Worm (Caenorhabditis elegans) whole organism, midembryonic: ENCODE measurements around the gene F59B1.6.

Experiments
- T22C8.4 ChIP-seq: fragments of 200-800 bp; sonication (Bioruptor generic); IDR thresholded peaks from 2 replicates; pipeline ENCODE4 v1.3.6; 2022; ENCODE audit warnings: missing genetic modification characterization, missing compliant biosample characterization
- flt-1 ChIP-seq: fragments of 200-800 bp; sonication (Bioruptor generic); IDR thresholded peaks from 2 replicates; pipeline ENCODE4 v1.3.6; 2022; ENCODE audit warnings: missing genetic modification characterization, missing compliant biosample characterization
- klf-2 ChIP-seq: fragments of 200-800 bp; sonication (Bioruptor generic); conservative IDR thresholded peaks from 2 replicates; pipeline ENCODE4 v1.3.6; 2022; ENCODE audit warnings: missing genetic modification reagents, missing genetic modification characterization, missing compliant biosample characterization
- ref-1 ChIP-seq: fragments of 200-800 bp; sonication (Bioruptor generic); conservative IDR thresholded peaks from 2 replicates; pipeline ENCODE4 v1.3.6; 2022; ENCODE audit warnings: missing genetic modification reagents, missing genetic modification characterization, missing compliant biosample characterization
- ztf-23 ChIP-seq: fragments of 200-800 bp; sonication (Bioruptor generic); IDR thresholded peaks from 2 replicates; pipeline ENCODE4 v1.3.6; 2022; ENCODE audit warnings: missing genetic modification reagents, missing genetic modification characterization, missing compliant biosample characterization
- ztf-29 ChIP-seq: fragments of 200-800 bp; sonication (Bioruptor generic); IDR thresholded peaks from 2 replicates; pipeline ENCODE4 v1.3.6; 2022; ENCODE audit warnings: missing genetic modification reagents, missing genetic modification characterization, missing compliant biosample characterization

DNA sequence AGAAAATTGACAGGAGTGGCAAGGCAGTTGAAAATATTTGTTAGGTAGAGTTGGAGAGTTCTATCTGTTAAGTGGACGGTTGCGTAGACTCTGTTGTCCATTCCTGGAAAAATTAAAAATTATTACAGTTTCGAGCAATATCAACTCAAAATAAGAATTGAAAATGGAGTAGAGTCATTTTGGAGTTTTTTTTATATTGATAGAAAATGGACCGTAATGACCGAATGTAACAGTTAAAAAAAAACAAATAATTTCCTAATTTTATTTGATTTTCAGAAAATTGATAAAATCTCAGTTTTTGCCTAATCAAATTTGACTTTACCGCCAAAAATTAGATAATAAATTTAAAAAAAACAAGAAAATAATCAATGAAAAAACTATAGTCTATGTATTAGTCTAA lies 4.5 kb downstream of the F59B1.6 start, which contains the start of gene F59B1.4:
- no peak for TF ChIP-seq flt-1 (GFP tag; lab: Robert Waterston, UW)
- no peak for TF ChIP-seq ref-1
- no peak for TF ChIP-seq ztf-23
- no peak for TF ChIP-seq T22C8.4
- TF ChIP-seq klf-2 = no peak
- TF ChIP-seq ztf-29 (GFP tag; lab: Robert Waterston, UW) = no peak
